Fruit fly (Drosophila melanogaster) Kc167 (cell line): Measurements from ENCODE around the gene Pburs.

Experiments
- Myc ChIP-seq: fragments of >200 bp; optimal IDR thresholded peaks from 2 replicates; lab custom pipeline; 2017; ENCODE audit warnings: missing external identifiers
- Sin3A ChIP-seq: fragments of >200 bp; optimal IDR thresholded peaks from 2 replicates; lab custom pipeline; 2018; ENCODE audit warnings: missing external identifiers
- h ChIP-seq: fragments of >200 bp; optimal IDR thresholded peaks from 3 replicates; lab custom pipeline; 2018; ENCODE audit warnings: missing external identifiers
- insv ChIP-seq: fragments of >200 bp; optimal IDR thresholded peaks from 3 replicates; lab custom pipeline; 2018; ENCODE audit warnings: missing external identifiers
- psq ChIP-seq: fragments of >200 bp; optimal IDR thresholded peaks from 2 replicates; lab custom pipeline; 2017; ENCODE audit warnings: missing external identifiers
- ttk ChIP-seq: sonication (Bioruptor generic); optimal IDR thresholded peaks from 2 replicates; lab custom pipeline; 2017; ENCODE audit warnings: missing external identifiers

- TF ChIP-seq psq (lab: Kevin White, UChicago) (no peak), Myc (lab: Kevin White, UChicago) (no peak), Sin3A (lab: Kevin White, UChicago) (no peak), h (lab: Kevin White, UChicago) (no peak), insv (no peak), ttk (lab: Kevin White, UChicago) (no peak)
Measured at dm6 chr2L:14425089-14425488, 8.0 kb upstream of the Pburs start, which contains the start of gene Cpr35B.
